Worm (Caenorhabditis elegans) whole organism, L2 larva: ENCODE data around the gene mev-1.

Source experiments
- F13H6.1 ChIP-seq: sonication (generic microtip); optimal IDR thresholded peaks from 2 replicates; lab custom pipeline; 2016; ENCODE audit warnings: missing genetic modification characterization, missing compliant biosample characterization
- aly-2 ChIP-seq: fragments of 150-350 bp; optimal IDR thresholded peaks from 2 replicates; lab custom pipeline; 2014; ENCODE audit warnings: missing biosample characterization, missing genetic modification characterization
- ama-1 ChIP-seq: fragments of 150-350 bp; optimal IDR thresholded peaks from 2 replicates; lab custom pipeline; 2018; ENCODE audit warnings: inconsistent platforms
- crh-2 ChIP-seq: sonication (generic microtip); optimal IDR thresholded peaks from 2 replicates; lab custom pipeline; 2017; ENCODE audit warnings: missing biosample characterization, missing genetic modification characterization
- egl-27 ChIP-seq: sonication (generic microtip); optimal IDR thresholded peaks from 3 replicates; lab custom pipeline; 2017; ENCODE audit warnings: missing biosample characterization, missing genetic modification reagents, missing genetic modification characterization
- fos-1 ChIP-seq: fragments of 150-350 bp; optimal IDR thresholded peaks from 2 replicates; lab custom pipeline; 2014; ENCODE audit warnings: missing biosample characterization, missing genetic modification characterization
- mbf-1 ChIP-seq: sonication (generic microtip); optimal IDR thresholded peaks from 2 replicates; lab custom pipeline; 2017; ENCODE audit warnings: missing biosample characterization, missing genetic modification characterization
- nhr-12 ChIP-seq: fragments of 150-350 bp; optimal IDR thresholded peaks from 2 replicates; lab custom pipeline; 2014; ENCODE audit warnings: missing biosample characterization, missing genetic modification characterization
- nhr-21 ChIP-seq: fragments of 150-350 bp; optimal IDR thresholded peaks from 2 replicates; lab custom pipeline; 2014; ENCODE audit warnings: missing biosample characterization, missing genetic modification characterization
- skn-1 ChIP-seq: sonication (generic microtip); optimal IDR thresholded peaks from 2 replicates; lab custom pipeline; 2017; ENCODE audit warnings: missing biosample characterization, missing genetic modification characterization
- sma-9 ChIP-seq, 2 experiments: fragments of 150-350 bp in 1 of 2; sonication (generic microtip) in 1 of 2; optimal IDR thresholded peaks; 2 replicates each; lab custom pipeline; 2014 to 2016; ENCODE audit warnings: missing genetic modification characterization in 2 of 2, mild to moderate bottlenecking in 1 of 2, missing biosample characterization in 1 of 2, missing compliant biosample characterization in 1 of 2, missing genetic modification reagents in 1 of 2, moderate library complexity in 1 of 2

DNA sequence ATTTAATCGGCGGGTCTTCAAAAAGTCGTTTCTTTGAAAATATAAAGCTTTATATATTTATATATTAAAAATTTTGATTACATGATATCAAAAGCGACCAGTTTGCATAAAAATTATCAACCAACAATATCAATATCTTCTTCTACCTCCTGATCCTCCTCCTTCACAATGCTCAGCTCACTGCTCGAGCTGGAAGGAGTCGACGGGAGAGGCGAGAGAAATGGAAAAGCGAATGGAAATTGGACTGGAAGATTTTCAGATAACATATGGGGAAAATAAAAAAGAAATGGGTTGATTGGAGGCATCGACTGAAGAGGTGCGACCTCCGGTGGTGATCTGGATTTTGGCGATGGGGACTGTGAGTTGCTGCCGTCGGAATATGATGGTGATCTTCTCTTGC lies 5.9 kb downstream of the mev-1 start:
- TF ChIP-seq skn-1 (tag; lab: Kevin White, UChicago) (no peak), ama-1 (lab: Kevin White, UChicago) (no peak), aly-2 (tag; lab: Kevin White, UChicago) (no peak), crh-2 (tag; lab: Kevin White, UChicago) (no peak), mbf-1 (tag; lab: Kevin White, UChicago) (no peak), nhr-12 (no peak), nhr-21 (tag; lab: Kevin White, UChicago) (no peak), egl-27 (tag; lab: Kevin White, UChicago) (no peak), sma-9 (GFP tag; optimal IDR thresholded peaks at IDR 0.05; lab: Kevin White, UChicago) (no peak), sma-9 (tag; optimal IDR thresholded peaks at IDR 0.05; lab: Kevin White, UChicago) (no peak), fos-1 (tag; lab: Kevin White, UChicago) (no peak), F13H6.1 (tag; lab: Kevin White, UChicago) (no peak)
